Fruit fly (Drosophila melanogaster) whole organism, pupa: ENCODE data around the gene CG4009.

Experiments used
- CG12605 ChIP-seq: fragments of 200-800 bp; sonication (Bioruptor generic); IDR thresholded peaks from 2 replicates; pipeline ENCODE4 v1.3.6; 2022; ENCODE audit warnings: missing biosample characterization, missing genetic modification characterization
- CG32121 ChIP-seq: fragments of 200-800 bp; sonication (Bioruptor generic); IDR thresholded peaks from 2 replicates; pipeline ENCODE4 v1.3.6; 2022; ENCODE audit warnings: missing biosample characterization, missing genetic modification characterization
- CG34367 ChIP-seq: fragments of 200-800 bp; sonication (Bioruptor generic); optimal IDR thresholded peaks from 2 replicates; lab custom pipeline; 2018; ENCODE audit warnings: missing biosample characterization, mild to moderate bottlenecking, missing genetic modification characterization
- CG8159 ChIP-seq: fragments of 200-800 bp; sonication (Bioruptor generic); optimal IDR thresholded peaks from 3 replicates; lab custom pipeline; 2018; ENCODE audit warnings: missing biosample characterization, mild to moderate bottlenecking, missing genetic modification characterization, moderate library complexity
- D1 ChIP-seq: fragments of 200-800 bp; sonication (Bioruptor generic); optimal IDR thresholded peaks from 2 replicates; lab custom pipeline; 2018; ENCODE audit warnings: missing biosample characterization, mild to moderate bottlenecking, missing genetic modification characterization, moderate library complexity
- Ets98B ChIP-seq: fragments of 200-800 bp; sonication (Bioruptor generic); IDR thresholded peaks from 2 replicates; pipeline ENCODE4 v1.3.6; 2022; ENCODE audit warnings: missing biosample characterization, missing genetic modification characterization
- Pif1A ChIP-seq: fragments of 200-800 bp; sonication (Bioruptor generic); optimal IDR thresholded peaks from 3 replicates; lab custom pipeline; 2016; ENCODE audit warnings: missing biosample characterization, missing genetic modification characterization
- Pif1B ChIP-seq: fragments of 200-800 bp; sonication (Bioruptor generic); optimal IDR thresholded peaks from 3 replicates; lab custom pipeline; 2016; ENCODE audit warnings: missing biosample characterization, missing genetic modification characterization
- fd96Ca ChIP-seq: fragments of 200-800 bp; sonication (Bioruptor generic); IDR thresholded peaks from 3 replicates; pipeline ENCODE4 v1.3.6; 2022; ENCODE audit warnings: missing biosample characterization, missing genetic modification characterization
- gl ChIP-seq: fragments of 200-800 bp; sonication (Bioruptor generic); optimal IDR thresholded peaks from 2 replicates; lab custom pipeline; 2018; ENCODE audit warnings: missing biosample characterization, mild to moderate bottlenecking, missing genetic modification characterization

- TF ChIP-seq fd96Ca (GFP tag; lab: Robert Waterston, UW) (no peak), CG12605 (GFP tag; lab: Robert Waterston, UW) (no peak), Pif1A (GFP tag; lab: Kevin White, UChicago) (no peak), D1 (tag; lab: Kevin White, UChicago) (no peak), CG32121 (GFP tag; lab: Robert Waterston, UW) (no peak), Pif1B (GFP tag; lab: Kevin White, UChicago) (no peak), CG8159 (tag; lab: Kevin White, UChicago) (no peak), gl (tag; lab: Kevin White, UChicago) (no peak), Ets98B (no peak), CG34367 (no peak)
These were observed 47.9 kb downstream of the CG4009 start for dm6 chr3R:16987924-16988298.
